Fruit fly (Drosophila melanogaster): Measurements from ENCODE around the gene CG10428.
A peak's percentile ranks its signal among the peaks of the same experiment; 100 is the strongest.

CG10428 gene

DNA sequence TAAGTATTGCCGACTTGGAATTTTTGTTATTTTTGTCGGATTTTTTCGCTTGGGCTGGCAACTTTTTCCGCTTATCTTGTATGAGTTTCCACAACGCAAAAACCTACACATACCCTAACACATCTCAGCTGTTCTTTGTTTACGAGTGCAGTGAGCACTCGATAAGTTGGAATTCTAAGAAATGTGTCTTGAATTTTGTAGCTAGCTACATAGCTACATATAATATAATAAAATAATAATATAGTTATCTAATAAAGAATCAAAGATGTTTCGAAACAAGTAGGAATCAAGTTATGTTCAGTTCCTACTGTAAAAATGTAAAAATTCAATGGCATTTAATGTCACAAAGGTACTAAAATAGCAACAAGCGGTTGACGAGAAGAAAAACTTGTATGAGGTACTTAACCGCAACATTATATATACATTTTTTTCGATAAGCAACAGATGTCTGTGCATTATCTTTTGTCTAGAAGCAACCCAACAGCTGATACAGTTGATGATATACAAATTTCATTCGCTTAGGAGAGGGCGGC is 8.5 kb downstream of the CG10428 start, which contains the start of gene Bhmt (continued):
- TF ChIP-seq Dek (tag; optimal IDR thresholded peaks at IDR 0.05) (peak; percentile 67), CG7556 (GFP tag; optimal IDR thresholded peaks at IDR 0.05) (peak; percentile 74), az2 (GFP tag; optimal IDR thresholded peaks at IDR 0.05) (peak; percentile 21), sug (tag; optimal IDR thresholded peaks at IDR 0.05) (peak; percentile 59), CG32532 (GFP tag; IDR thresholded peaks at IDR 0.05) (peak; percentile 86), lilli (GFP tag; optimal IDR thresholded peaks at IDR 0.05) (peak; percentile 48), Taf1 (GFP tag; IDR thresholded peaks at IDR 0.05) (peak; percentile 33; the same call in 1 of the 2 replicates), CG13424 (tag; optimal IDR thresholded peaks at IDR 0.05) (peak; percentile 58), CG17612 (GFP tag; IDR thresholded peaks at IDR 0.05) (0 out of 2 replicates have a peak, but pooled peaks have one; percentile 20), ase (GFP tag; IDR thresholded peaks at IDR 0.05) (peak; percentile 25; the same call in 1 of the 3 replicates), CG10366 (GFP tag; IDR thresholded peaks at IDR 0.05) (0 out of 2 replicates have a peak, but pooled peaks have one; percentile 47), CG6175 (GFP tag; IDR thresholded peaks at IDR 0.05) (no peak; the same call in 2 of the 3 replicates), CG9215 (GFP tag; IDR thresholded peaks at IDR 0.05) (peak; percentile 67), CG3281 (GFP tag; optimal IDR thresholded peaks at IDR 0.05) (peak; percentile 81), sna (GFP tag; IDR thresholded peaks at IDR 0.05; ENCODE audit: partially characterized antibody) (no peak), dysf (GFP tag; IDR thresholded peaks at IDR 0.05) (peak; percentile 80), CG10147 (GFP tag; optimal IDR thresholded peaks at IDR 0.05) (peak; percentile 65), CG9727 (GFP tag; optimal IDR thresholded peaks at IDR 0.05) (peak; percentile 68), Med (GFP tag) (peak; percentile 59), da (GFP tag; optimal IDR thresholded peaks at IDR 0.05) (no peak), CG11085 (GFP tag; IDR thresholded peaks at IDR 0.05) (peak; percentile 55; the same call in 1 of the 2 replicates), Blimp-1 (GFP tag; optimal IDR thresholded peaks at IDR 0.05) (peak; percentile 44), vvl (GFP tag; IDR thresholded peaks at IDR 0.05) (peak; percentile 80), pan (optimal IDR thresholded peaks at IDR 0.05) (no peak), pan (GFP tag; optimal IDR thresholded peaks at IDR 0.05 in 1 of 2, IDR thresholded peaks at IDR 0.05 in 1 of 2) (peak in 1 of 2 experiments; percentile 86), CG7271 (tag; optimal IDR thresholded peaks at IDR 0.05) (no peak), BEAF-32 (GFP tag; optimal IDR thresholded peaks at IDR 0.05) (no peak), tll (GFP tag; optimal IDR thresholded peaks at IDR 0.05) (no peak), CG30403 (GFP tag; optimal IDR thresholded peaks at IDR 0.05) (peak; percentile 47), prd (optimal IDR thresholded peaks at IDR 0.05) (no peak), prd (GFP tag; IDR thresholded peaks at IDR 0.05) (peak; percentile 66), CG12219 (GFP tag; optimal IDR thresholded peaks at IDR 0.05) (peak; percentile 14), insv (GFP tag; optimal IDR thresholded peaks at IDR 0.05) (no peak), CG4328 (GFP tag; optimal IDR thresholded peaks at IDR 0.05) (peak; percentile 0), PHDP (tag; optimal IDR thresholded peaks at IDR 0.05) (peak; percentile 80), CG18011 (GFP tag; optimal IDR thresholded peaks at IDR 0.05) (peak; percentile 27), CG1024 (GFP tag; IDR thresholded peaks at IDR 0.05) (peak; percentile 42; the same call in 1 of the 2 replicates), danr (GFP tag; IDR thresholded peaks at IDR 0.05) (no peak), twi (tag; optimal IDR thresholded peaks at IDR 0.05) (peak; percentile 28), Hr51 (GFP tag; optimal IDR thresholded peaks at IDR 0.05) (no peak), CG4360 (GFP tag; IDR thresholded peaks at IDR 0.05) (no peak), Dbx (GFP tag; IDR thresholded peaks at IDR 0.05) (peak; percentile 78; the same call in 2 of the 3 replicates), CG8944 (GFP tag; optimal IDR thresholded peaks at IDR 0.05) (no peak), CG34376 (GFP tag; optimal IDR thresholded peaks at IDR 0.05) (peak; percentile 43), CG11504 (tag; optimal IDR thresholded peaks at IDR 0.05) (no peak), slbo (GFP tag; IDR thresholded peaks at IDR 0.05) (peak; percentile 83), mam (GFP tag; optimal IDR thresholded peaks at IDR 0.05) (peak; percentile 21), CG10565 (GFP tag; optimal IDR thresholded peaks at IDR 0.05) (no peak), CG8388 (GFP tag; optimal IDR thresholded peaks at IDR 0.05) (peak; percentile 33), phol (tag; optimal IDR thresholded peaks at IDR 0.05) (peak; percentile 53)
